Fruit fly (Drosophila melanogaster) whole organism, pupa: ENCODE measurements around the gene kdn.

Experiments
- CG10348 ChIP-seq: fragments of 200-800 bp; sonication (Bioruptor generic); IDR thresholded peaks from 2 replicates; pipeline ENCODE4 v1.3.6; 2022; ENCODE audit warnings: missing biosample characterization, missing genetic modification characterization
- CG12605 ChIP-seq: fragments of 200-800 bp; sonication (Bioruptor generic); IDR thresholded peaks from 2 replicates; pipeline ENCODE4 v1.3.6; 2022; ENCODE audit warnings: missing biosample characterization, missing genetic modification characterization
- CG13204 ChIP-seq: fragments of 200-800 bp; sonication (Bioruptor generic); optimal IDR thresholded peaks from 2 replicates; lab custom pipeline; 2018; ENCODE audit warnings: missing biosample characterization, mild to moderate bottlenecking, missing genetic modification characterization, moderate library complexity
- CG14655 ChIP-seq: fragments of 200-800 bp; sonication (Bioruptor generic); optimal IDR thresholded peaks from 3 replicates; lab custom pipeline; 2017; ENCODE audit warnings: mild to moderate bottlenecking, missing biosample characterization, missing genetic modification reagents, missing genetic modification characterization
- CG15710 ChIP-seq: fragments of 200-800 bp; sonication (Bioruptor generic); optimal IDR thresholded peaks from 2 replicates; lab custom pipeline; 2018; ENCODE audit warnings: missing biosample characterization, mild to moderate bottlenecking, missing genetic modification characterization, moderate library complexity
- CG17806 ChIP-seq: fragments of 200-800 bp; sonication (Bioruptor generic); optimal IDR thresholded peaks from 2 replicates; lab custom pipeline; 2018; ENCODE audit warnings: missing biosample characterization, mild to moderate bottlenecking, missing genetic modification characterization, moderate library complexity
- CG32121 ChIP-seq: fragments of 200-800 bp; sonication (Bioruptor generic); IDR thresholded peaks from 2 replicates; pipeline ENCODE4 v1.3.6; 2022; ENCODE audit warnings: missing biosample characterization, missing genetic modification characterization
- CG34367 ChIP-seq: fragments of 200-800 bp; sonication (Bioruptor generic); optimal IDR thresholded peaks from 2 replicates; lab custom pipeline; 2018; ENCODE audit warnings: missing biosample characterization, mild to moderate bottlenecking, missing genetic modification characterization
- CG4496 ChIP-seq: fragments of 200-800 bp; sonication (Bioruptor generic); IDR thresholded peaks from 3 replicates; pipeline ENCODE4 v1.3.6; 2022; ENCODE audit warnings: missing biosample characterization, missing genetic modification characterization
- CG8159 ChIP-seq: fragments of 200-800 bp; sonication (Bioruptor generic); optimal IDR thresholded peaks from 3 replicates; lab custom pipeline; 2018; ENCODE audit warnings: missing biosample characterization, mild to moderate bottlenecking, missing genetic modification characterization, moderate library complexity
- CG8301 ChIP-seq: fragments of 200-800 bp; sonication (Bioruptor generic); optimal IDR thresholded peaks from 2 replicates; lab custom pipeline; 2018; ENCODE audit warnings: missing biosample characterization, mild to moderate bottlenecking, missing genetic modification characterization
- CG9948 ChIP-seq: fragments of 200-800 bp; sonication (Bioruptor generic); optimal IDR thresholded peaks from 2 replicates; lab custom pipeline; 2018; ENCODE audit warnings: missing biosample characterization, mild to moderate bottlenecking, missing genetic modification characterization, moderate library complexity
- D1 ChIP-seq: fragments of 200-800 bp; sonication (Bioruptor generic); optimal IDR thresholded peaks from 2 replicates; lab custom pipeline; 2018; ENCODE audit warnings: missing biosample characterization, mild to moderate bottlenecking, missing genetic modification characterization, moderate library complexity
- EcR ChIP-seq: fragments of 200-800 bp; sonication (Bioruptor generic); optimal IDR thresholded peaks from 3 replicates; lab custom pipeline; 2019; ENCODE audit warnings: missing biosample characterization, missing genetic modification characterization, mild to moderate bottlenecking, moderate library complexity, missing genetic modification reagents
- Ets98B ChIP-seq: fragments of 200-800 bp; sonication (Bioruptor generic); IDR thresholded peaks from 2 replicates; pipeline ENCODE4 v1.3.6; 2022; ENCODE audit warnings: missing biosample characterization, missing genetic modification characterization
- Pif1A ChIP-seq: fragments of 200-800 bp; sonication (Bioruptor generic); optimal IDR thresholded peaks from 3 replicates; lab custom pipeline; 2016; ENCODE audit warnings: missing biosample characterization, missing genetic modification characterization
- Pif1B ChIP-seq: fragments of 200-800 bp; sonication (Bioruptor generic); optimal IDR thresholded peaks from 3 replicates; lab custom pipeline; 2016; ENCODE audit warnings: missing biosample characterization, missing genetic modification characterization
- Snoo ChIP-seq: fragments of 200-800 bp; sonication (Bioruptor generic); optimal IDR thresholded peaks from 3 replicates; lab custom pipeline; 2017; ENCODE audit warnings: missing biosample characterization, mild to moderate bottlenecking, missing genetic modification characterization, inconsistent platforms
- fd96Ca ChIP-seq: fragments of 200-800 bp; sonication (Bioruptor generic); IDR thresholded peaks from 3 replicates; pipeline ENCODE4 v1.3.6; 2022; ENCODE audit warnings: missing biosample characterization, missing genetic modification characterization
- gl ChIP-seq: fragments of 200-800 bp; sonication (Bioruptor generic); optimal IDR thresholded peaks from 2 replicates; lab custom pipeline; 2018; ENCODE audit warnings: missing biosample characterization, mild to moderate bottlenecking, missing genetic modification characterization
- rn ChIP-seq: fragments of 200-800 bp; sonication (Bioruptor generic); IDR thresholded peaks from 2 replicates; pipeline ENCODE4 v1.3.6; 2022; ENCODE audit warnings: missing biosample characterization, missing genetic modification characterization

kdn gene

dm6 chrX:6330369-6330949 lies 20.0 kb upstream of the kdn start, which contains the start of gene CG42240:
Gene CG42240, plus strand, starts transcription at chrX:6330842.
- TF ChIP-seq CG14655 (GFP tag; lab: Kevin White, UChicago), result peak; percentile 98
- peak; percentile 92 for TF ChIP-seq Pif1B
- peak; percentile 88 for TF ChIP-seq CG17806
- TF ChIP-seq CG4496 (GFP tag; lab: Robert Waterston, UW), result peak; percentile 77
- TF ChIP-seq CG8159, result peak; percentile 95
- TF ChIP-seq Snoo (tag; lab: Kevin White, UChicago), result peak; percentile 92
- TF ChIP-seq EcR (GFP tag; lab: Kevin White, UChicago), result peak; percentile 83
- peak; percentile 93 for TF ChIP-seq CG15710 (tag; lab: Kevin White, UChicago)
- peak; percentile 92 for TF ChIP-seq Pif1A (GFP tag; lab: Kevin White, UChicago)
- peak; percentile 80 for TF ChIP-seq CG12605
- peak; percentile 89 for TF ChIP-seq CG34367 (tag; lab: Kevin White, UChicago)
- 0 out of 2 replicates have a peak, but pooled peaks have one; percentile 28 for TF ChIP-seq rn
- peak; percentile 89 for TF ChIP-seq CG32121 (GFP tag; lab: Robert Waterston, UW)
- peak; percentile 74 for TF ChIP-seq Ets98B (GFP tag; lab: Robert Waterston, UW)
- peak; percentile 93 for TF ChIP-seq CG9948 (tag; lab: Kevin White, UChicago)
- TF ChIP-seq CG13204, result peak; percentile 80
- peak; percentile 58 for TF ChIP-seq fd96Ca (GFP tag; lab: Robert Waterston, UW)
- TF ChIP-seq CG8301 (tag; lab: Kevin White, UChicago), result peak; percentile 95
- peak; percentile 47; the same call in 1 of the 2 replicates for TF ChIP-seq CG10348 (GFP tag; lab: Robert Waterston, UW)
- TF ChIP-seq D1, result peak; percentile 91
- TF ChIP-seq gl (tag; lab: Kevin White, UChicago), result peak; percentile 77

dm6 chrX:6332988-6333719 lies 17.3 kb upstream of the kdn start:
- TF ChIP-seq CG15710 (tag; lab: Kevin White, UChicago) (peak; percentile 24), CG8301 (tag; lab: Kevin White, UChicago) (peak; percentile 52), CG8159 (peak; percentile 23), fd96Ca (GFP tag; lab: Robert Waterston, UW) (peak; percentile 58; the same call in 2 of the 3 replicates), CG4496 (GFP tag; lab: Robert Waterston, UW) (peak; percentile 52; the same call in 2 of the 3 replicates), CG9948 (tag; lab: Kevin White, UChicago) (peak; percentile 23), CG14655 (GFP tag; lab: Kevin White, UChicago) (peak; percentile 68), Ets98B (GFP tag; lab: Robert Waterston, UW) (no peak), EcR (GFP tag; lab: Kevin White, UChicago) (no peak), CG32121 (GFP tag; lab: Robert Waterston, UW) (peak; percentile 21; the same call in 1 of the 2 replicates), CG13204 (peak; percentile 47)

dm6 chrX:6334945-6335344 lies 15.5 kb upstream of the kdn start:
- no peak for TF ChIP-seq CG32121 (GFP tag; lab: Robert Waterston, UW)
- TF ChIP-seq CG10348 (GFP tag; lab: Robert Waterston, UW), result no peak
- no peak for TF ChIP-seq Snoo (tag; lab: Kevin White, UChicago)
- no peak for TF ChIP-seq CG9948 (tag; lab: Kevin White, UChicago)
- TF ChIP-seq fd96Ca (GFP tag; lab: Robert Waterston, UW), result no peak
- 0 out of 3 replicates have a peak, but pooled peaks have one; percentile 8 for TF ChIP-seq CG4496 (GFP tag; lab: Robert Waterston, UW)

dm6 chrX:6337702-6338101 lies 12.7 kb upstream of the kdn start, which contains the start of gene CG3842:
Gene CG3842, plus strand, starts transcription at chrX:6337762.
- TF ChIP-seq CG10348 (GFP tag; lab: Robert Waterston, UW) (no peak), CG8159 (no peak), gl (tag; lab: Kevin White, UChicago) (no peak), fd96Ca (GFP tag; lab: Robert Waterston, UW) (no peak), Snoo (tag; lab: Kevin White, UChicago) (no peak), CG8301 (tag; lab: Kevin White, UChicago) (no peak), CG4496 (GFP tag; lab: Robert Waterston, UW) (no peak), Pif1A (GFP tag; lab: Kevin White, UChicago) (no peak), CG14655 (GFP tag; lab: Kevin White, UChicago) (no peak), CG13204 (no peak), EcR (GFP tag; lab: Kevin White, UChicago) (no peak), Pif1B (no peak), Ets98B (GFP tag; lab: Robert Waterston, UW) (no peak), CG12605 (no peak), D1 (no peak), CG34367 (tag; lab: Kevin White, UChicago) (no peak), CG17806 (no peak), CG9948 (tag; lab: Kevin White, UChicago) (no peak), rn (no peak)
- TF ChIP-seq, all 21 proteins: peak for 0

- TF ChIP-seq CG17806 (peak; percentile 61), CG10348 (GFP tag; lab: Robert Waterston, UW) (no peak), CG8159 (peak; percentile 73), Pif1B (peak; percentile 15), rn (no peak), gl (tag; lab: Kevin White, UChicago) (peak; percentile 11), CG9948 (tag; lab: Kevin White, UChicago) (peak; percentile 67), EcR (GFP tag; lab: Kevin White, UChicago) (peak; percentile 6), CG4496 (GFP tag; lab: Robert Waterston, UW) (peak; percentile 76), CG14655 (GFP tag; lab: Kevin White, UChicago) (peak; percentile 73), CG12605 (peak; percentile 30; the same call in 1 of the 2 replicates), CG15710 (tag; lab: Kevin White, UChicago) (peak; percentile 57), CG34367 (tag; lab: Kevin White, UChicago) (peak; percentile 49), fd96Ca (GFP tag; lab: Robert Waterston, UW) (peak; percentile 68; the same call in 2 of the 3 replicates), CG8301 (tag; lab: Kevin White, UChicago) (peak; percentile 54), CG13204 (no peak), CG32121 (GFP tag; lab: Robert Waterston, UW) (peak; percentile 49; the same call in 1 of the 2 replicates), D1 (no peak), Pif1A (GFP tag; lab: Kevin White, UChicago) (peak; percentile 53), Snoo (tag; lab: Kevin White, UChicago) (peak; percentile 41), Ets98B (GFP tag; lab: Robert Waterston, UW) (peak; percentile 52)
Observed at dm6 chrX:6338738-6339614, 11.5 kb upstream of the kdn start.
